Worm (Caenorhabditis elegans): ENCODE data around the gene ZC239.3.

ZC239.3 gene

DNA sequence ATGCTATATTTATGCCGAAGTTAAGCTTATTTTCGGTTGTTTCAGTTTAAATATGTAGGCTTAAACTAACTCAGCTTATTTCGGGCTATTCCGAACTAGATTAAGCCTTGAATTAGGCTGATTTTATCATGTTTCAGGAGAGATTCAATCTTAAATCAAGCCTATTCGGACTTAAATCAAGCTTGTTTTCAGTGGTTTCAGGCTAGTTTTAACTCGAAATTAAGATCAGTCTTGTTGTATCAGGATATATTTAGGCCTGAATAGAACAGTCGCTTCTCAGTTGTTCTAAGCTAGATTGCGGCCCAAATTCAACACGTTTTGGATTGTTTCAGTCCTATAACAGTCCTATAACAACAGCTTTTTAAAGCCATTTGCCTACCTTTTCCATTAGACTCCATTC, 35.9 kb downstream of the ZC239.3 start:
- TF ChIP-seq mab-5 (tag; optimal IDR thresholded peaks at IDR 0.05) = no peak
- TF ChIP-seq lin-32 (GFP tag; optimal IDR thresholded peaks at IDR 0.05) = no peak
- no peak for TF ChIP-seq mep-1 (tag; optimal IDR thresholded peaks at IDR 0.05)
- no peak for TF ChIP-seq ztf-11 (tag; optimal IDR thresholded peaks at IDR 0.05)
- no peak for TF ChIP-seq unc-39 (tag; optimal IDR thresholded peaks at IDR 0.05)
- no peak for TF ChIP-seq ham-2 (GFP tag; optimal IDR thresholded peaks at IDR 0.05)
- no peak for TF ChIP-seq ceh-39 (tag; optimal IDR thresholded peaks at IDR 0.05)
- TF ChIP-seq pha-4 (tag; optimal IDR thresholded peaks at IDR 0.05) = no peak
- no peak for TF ChIP-seq mls-2 (tag; optimal IDR thresholded peaks at IDR 0.05)
- TF ChIP-seq ces-1 (GFP tag; optimal IDR thresholded peaks at IDR 0.05) = no peak
- no peak for TF ChIP-seq hlh-1 (tag; optimal IDR thresholded peaks at IDR 0.05)
- TF ChIP-seq blmp-1 (tag; optimal IDR thresholded peaks at IDR 0.05) = no peak
- no peak for TF ChIP-seq elt-1 (tag; optimal IDR thresholded peaks at IDR 0.05; ENCODE audit: borderline replicate concordance, insufficient read depth)

DNA sequence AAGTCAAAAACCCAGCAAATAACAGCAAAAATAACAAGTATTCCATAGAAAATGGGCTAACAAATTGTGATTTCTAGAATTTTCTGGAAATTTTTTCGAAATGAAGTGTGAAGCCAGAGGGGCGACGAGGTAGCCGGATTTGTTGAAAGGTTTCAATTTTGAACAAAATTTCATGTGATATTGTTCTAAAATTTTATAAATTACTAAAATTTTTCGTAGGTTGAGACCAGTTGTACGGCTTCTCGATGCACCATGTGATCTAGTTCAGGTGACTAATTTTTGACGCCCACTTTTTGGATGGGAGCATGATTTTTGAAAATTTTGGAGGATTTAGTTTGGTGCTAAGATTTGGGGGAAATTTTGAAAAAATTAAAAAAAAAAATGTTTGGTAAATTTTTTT, 43.4 kb downstream of the ZC239.3 start, which contains the start of gene gcy-19:
gcy-19 (minus strand) TSS at position 101 of the 400 bp plus-strand sequence.
- no peak for TF ChIP-seq ces-1 (GFP tag; optimal IDR thresholded peaks at IDR 0.05)
- TF ChIP-seq zip-8 (tag; optimal IDR thresholded peaks at IDR 0.05) = no peak
- TF ChIP-seq mab-5 (tag; optimal IDR thresholded peaks at IDR 0.05) = no peak
- TF ChIP-seq nhr-2 (tag; optimal IDR thresholded peaks at IDR 0.05) = no peak
- no peak for TF ChIP-seq tbx-8 (GFP tag; optimal IDR thresholded peaks at IDR 0.05)
- TF ChIP-seq lin-13 (tag; optimal IDR thresholded peaks at IDR 0.05) = no peak
- no peak for TF ChIP-seq snpc-4 (tag; optimal IDR thresholded peaks at IDR 0.05)
- TF ChIP-seq nhr-28 (tag; optimal IDR thresholded peaks at IDR 0.05) = no peak

DNA sequence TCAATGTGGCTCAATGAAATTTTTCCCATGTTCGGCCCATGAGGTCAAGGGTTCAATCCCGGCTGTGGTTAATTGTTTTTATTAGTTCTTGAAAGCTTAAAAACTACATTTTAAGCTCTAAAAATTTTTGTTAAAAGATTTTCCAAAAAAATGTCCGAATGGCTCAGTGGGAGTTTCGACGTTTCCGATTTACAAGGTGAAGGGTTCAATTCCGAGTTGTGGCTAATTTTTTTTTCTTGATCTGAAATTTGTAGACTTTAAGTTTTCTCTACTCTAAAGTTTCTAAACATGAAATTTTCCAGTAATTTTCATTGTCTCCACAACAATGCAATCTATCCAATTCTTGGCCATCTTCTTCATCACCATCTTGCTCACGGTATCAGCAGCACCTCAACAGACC, 46.6 kb downstream of the ZC239.3 start, which contains the start of gene F02E11.2:
F02E11.2 (plus strand) TSS at position 301 of the 400 bp plus-strand sequence.
- TF ChIP-seq blmp-1 (tag; optimal IDR thresholded peaks at IDR 0.05) (no peak), pha-4 (tag; optimal IDR thresholded peaks at IDR 0.05) (no peak), ham-2 (GFP tag; optimal IDR thresholded peaks at IDR 0.05) (no peak), nhr-2 (tag; optimal IDR thresholded peaks at IDR 0.05) (no peak), tbx-8 (GFP tag; optimal IDR thresholded peaks at IDR 0.05) (no peak), lsy-2 (tag; optimal IDR thresholded peaks at IDR 0.05) (no peak), drap-1 (GFP tag; optimal IDR thresholded peaks at IDR 0.05) (no peak), ceh-39 (tag; optimal IDR thresholded peaks at IDR 0.05) (no peak), unc-62 (GFP tag; optimal IDR thresholded peaks at IDR 0.05) (no peak), mab-5 (tag; optimal IDR thresholded peaks at IDR 0.05) (no peak), zip-8 (tag; optimal IDR thresholded peaks at IDR 0.05) (no peak), sptf-1 (tag; optimal IDR thresholded peaks at IDR 0.05) (no peak), ceh-43 (GFP tag; optimal IDR thresholded peaks at IDR 0.05) (no peak), ceh-83 (GFP tag; optimal IDR thresholded peaks at IDR 0.05) (no peak)

DNA sequence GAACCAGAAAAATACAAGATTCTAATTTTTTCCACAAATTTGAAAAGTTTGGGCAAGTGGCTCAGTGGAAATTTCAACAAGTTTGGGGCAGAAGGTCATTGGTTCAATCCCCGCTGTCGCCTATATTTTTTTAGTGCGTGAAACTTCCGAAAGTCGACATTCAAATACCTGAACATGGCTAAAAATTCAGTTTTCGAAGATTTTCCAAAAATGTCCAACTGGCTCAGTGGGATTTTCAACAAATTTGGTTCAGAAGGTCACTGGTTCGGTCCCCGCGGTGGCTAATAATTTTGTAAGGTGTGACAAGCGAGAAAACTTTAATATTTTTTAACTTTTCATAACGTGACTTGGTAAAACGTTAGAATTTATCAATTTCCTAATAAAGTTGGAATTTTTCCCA, 48.8 kb downstream of the ZC239.3 start:
- TF ChIP-seq lin-13 (tag; optimal IDR thresholded peaks at IDR 0.05) = no peak
- no peak for TF ChIP-seq pha-4 (tag; optimal IDR thresholded peaks at IDR 0.05)
- no peak for TF ChIP-seq elt-3 (tag; optimal IDR thresholded peaks at IDR 0.05)

Measured in whole organism, mixed stage, embryonic.